Fruit fly (Drosophila melanogaster) whole organism, embryonic: ENCODE data around the gene CG5541.

ENCODE experiments used
- Adf1 ChIP-seq: fragments of 200-800 bp; sonication (Bioruptor generic); IDR thresholded peaks from 2 replicates; pipeline ENCODE4 v1.3.6; 2022; ENCODE audit warnings: missing biosample characterization, missing genetic modification characterization
- Antp ChIP-seq: fragments of 200-800 bp; sonication (Bioruptor generic); optimal IDR thresholded peaks from 3 replicates; lab custom pipeline; 2016; ENCODE audit warnings: missing biosample characterization, missing genetic modification characterization
- CG10147 ChIP-seq: fragments of 200-800 bp; sonication (Bioruptor generic); optimal IDR thresholded peaks from 2 replicates; lab custom pipeline; 2019; ENCODE audit warnings: missing biosample characterization, mild to moderate bottlenecking, missing genetic modification characterization, moderate library complexity
- CG1024 ChIP-seq: fragments of 200-800 bp; sonication (Bioruptor generic); IDR thresholded peaks from 2 replicates; pipeline ENCODE4 v1.3.6; 2022; ENCODE audit warnings: missing biosample characterization, missing genetic modification characterization
- CG10267 ChIP-seq: fragments of 200-800 bp; sonication (Bioruptor generic); optimal IDR thresholded peaks from 2 replicates; lab custom pipeline; 2018; ENCODE audit warnings: missing biosample characterization, mild to moderate bottlenecking, missing genetic modification characterization, moderate library complexity
- CG10462 ChIP-seq: fragments of 200-800 bp; sonication (Bioruptor generic); optimal IDR thresholded peaks from 2 replicates; lab custom pipeline; 2016; ENCODE audit warnings: missing biosample characterization, missing genetic modification characterization
- CG13287 ChIP-seq: fragments of 200-800 bp; sonication (Bioruptor generic); IDR thresholded peaks from 2 replicates; pipeline ENCODE4 v1.3.6; 2022; ENCODE audit warnings: missing biosample characterization, missing genetic modification characterization; ENCODE audit not compliant: partially characterized antibody
- CG13624 ChIP-seq: fragments of 200-800 bp; sonication (Bioruptor generic); optimal IDR thresholded peaks from 2 replicates; lab custom pipeline; 2016; ENCODE audit warnings: missing biosample characterization, missing genetic modification characterization
- CG15073 ChIP-seq: fragments of 200-800 bp; sonication (Bioruptor generic); optimal IDR thresholded peaks from 2 replicates; lab custom pipeline; 2016; ENCODE audit warnings: missing biosample characterization, missing genetic modification characterization
- CG15514 ChIP-seq: fragments of 200-800 bp; sonication (Bioruptor generic); optimal IDR thresholded peaks from 3 replicates; lab custom pipeline; 2017; ENCODE audit warnings: missing biosample characterization, missing genetic modification characterization, mild to moderate bottlenecking, moderate library complexity, missing genetic modification reagents
- CG18476 ChIP-seq: fragments of 200-800 bp; sonication (Bioruptor generic); optimal IDR thresholded peaks from 2 replicates; lab custom pipeline; 2016; ENCODE audit warnings: missing biosample characterization, mild to moderate bottlenecking, missing genetic modification characterization
- CG2116 ChIP-seq: fragments of 200-800 bp; sonication (Bioruptor generic); optimal IDR thresholded peaks from 3 replicates; lab custom pipeline; 2018; ENCODE audit warnings: missing biosample characterization, mild to moderate bottlenecking, missing genetic modification characterization
- CG2202 ChIP-seq: fragments of 200-800 bp; sonication (Bioruptor generic); optimal IDR thresholded peaks from 2 replicates; lab custom pipeline; 2018; ENCODE audit warnings: missing biosample characterization, mild to moderate bottlenecking, missing genetic modification characterization
- CG31441 ChIP-seq: fragments of 200-800 bp; sonication (Bioruptor generic); IDR thresholded peaks from 2 replicates; pipeline ENCODE4 v1.3.6; 2022; ENCODE audit warnings: missing biosample characterization, missing genetic modification characterization
- CG3995 ChIP-seq: fragments of 200-800 bp; sonication (Bioruptor generic); optimal IDR thresholded peaks from 3 replicates; lab custom pipeline; 2016; ENCODE audit warnings: missing biosample characterization, missing genetic modification characterization
- CG4424 ChIP-seq: fragments of 200-800 bp; sonication (Bioruptor generic); optimal IDR thresholded peaks from 3 replicates; lab custom pipeline; 2016; ENCODE audit warnings: missing biosample characterization, missing genetic modification characterization
- CG5953 ChIP-seq: fragments of 200-800 bp; sonication (Bioruptor generic); IDR thresholded peaks from 2 replicates; pipeline ENCODE4 v1.3.6; 2022; ENCODE audit warnings: missing biosample characterization, missing genetic modification characterization
- CG7786 ChIP-seq: fragments of 200-800 bp; sonication (Bioruptor generic); optimal IDR thresholded peaks from 2 replicates; lab custom pipeline; 2016; ENCODE audit warnings: missing biosample characterization, missing genetic modification characterization
- CG7928 ChIP-seq: fragments of 200-800 bp; sonication (Bioruptor generic); optimal IDR thresholded peaks from 2 replicates; lab custom pipeline; 2017; ENCODE audit warnings: missing biosample characterization, mild to moderate bottlenecking, missing genetic modification characterization
- CG9727 ChIP-seq: fragments of 200-800 bp; sonication (Bioruptor generic); optimal IDR thresholded peaks from 3 replicates; lab custom pipeline; 2017; ENCODE audit warnings: missing biosample characterization, mild to moderate bottlenecking, missing genetic modification characterization
- Camta ChIP-seq: fragments of 200-800 bp; sonication (Bioruptor generic); optimal IDR thresholded peaks from 2 replicates; lab custom pipeline; 2016; ENCODE audit warnings: missing biosample characterization, missing genetic modification characterization
- Dref ChIP-seq: fragments of 200-800 bp; sonication (Bioruptor generic); IDR thresholded peaks from 2 replicates; pipeline ENCODE4 v1.3.6; 2022; ENCODE audit warnings: missing biosample characterization, missing genetic modification characterization
- Ets65A ChIP-seq: fragments of 200-800 bp; sonication (Bioruptor generic); peaks from one replicate; lab custom pipeline; 2016; ENCODE audit warnings: missing biosample characterization, missing genetic modification characterization
- Fer2 ChIP-seq: fragments of 200-800 bp; sonication (Bioruptor generic); optimal IDR thresholded peaks from 2 replicates; lab custom pipeline; 2018; ENCODE audit warnings: missing biosample characterization, mild to moderate bottlenecking, missing genetic modification characterization, moderate library complexity
- Gug ChIP-seq: fragments of 200-800 bp; sonication (Bioruptor generic); IDR thresholded peaks from 4 replicates; pipeline ENCODE4 v1.3.6; 2022; ENCODE audit warnings: missing biosample characterization, missing genetic modification characterization
- HLHmδ ChIP-seq: fragments of 200-800 bp; sonication (Bioruptor generic); optimal IDR thresholded peaks from 2 replicates; lab custom pipeline; 2018; ENCODE audit warnings: missing biosample characterization, mild to moderate bottlenecking, missing genetic modification characterization, moderate library complexity
- Hand ChIP-seq: fragments of 200-800 bp; sonication (Bioruptor generic); optimal IDR thresholded peaks from 2 replicates; lab custom pipeline; 2017; ENCODE audit warnings: mild to moderate bottlenecking, missing biosample characterization, missing genetic modification reagents, missing genetic modification characterization
- Max ChIP-seq: fragments of 200-800 bp; sonication (Bioruptor generic); optimal IDR thresholded peaks from 2 replicates; lab custom pipeline; 2016; ENCODE audit warnings: missing biosample characterization, mild to moderate bottlenecking, missing genetic modification characterization
- NFAT ChIP-seq: fragments of 200-800 bp; sonication (Bioruptor generic); IDR thresholded peaks from 2 replicates; pipeline ENCODE4 v1.3.6; 2022; ENCODE audit warnings: missing biosample characterization, missing genetic modification characterization
- Neu2 ChIP-seq: fragments of 200-800 bp; sonication (Bioruptor generic); optimal IDR thresholded peaks from 3 replicates; lab custom pipeline; 2016; ENCODE audit warnings: missing biosample characterization, missing genetic modification characterization, borderline replicate concordance
- Opbp ChIP-seq: fragments of 200-800 bp; sonication (Bioruptor generic); IDR thresholded peaks from 3 replicates; pipeline ENCODE4 v1.3.6; 2022; ENCODE audit warnings: missing biosample characterization, missing genetic modification characterization; ENCODE audit not compliant: partially characterized antibody
- Stat92E ChIP-seq, 3 experiments: fragments of >200 bp in 2 of 3; fragments of 200-800 bp in 1 of 3; sonication (Bioruptor generic) in 1 of 3; optimal IDR thresholded peaks; 2 replicates each; lab custom pipeline; 2017 to 2019; ENCODE audit warnings: missing biosample characterization in 3 of 3, missing genetic modification characterization in 3 of 3, mild to moderate bottlenecking in 1 of 3, moderate library complexity in 1 of 3
- Tbp ChIP-seq: fragments of >200 bp; optimal IDR thresholded peaks from 2 replicates; lab custom pipeline; 2018; ENCODE audit warnings: missing biosample characterization, missing genetic modification characterization
- YL-1 ChIP-seq: fragments of 200-800 bp; sonication (Bioruptor generic); optimal IDR thresholded peaks from 3 replicates; lab custom pipeline; 2017; ENCODE audit warnings: missing biosample characterization, mild to moderate bottlenecking, missing genetic modification characterization
- aop ChIP-seq: fragments of 200-800 bp; sonication (Bioruptor generic); IDR thresholded peaks from 2 replicates; pipeline ENCODE4 v1.3.6; 2022; ENCODE audit warnings: missing biosample characterization, missing genetic modification characterization
- ap ChIP-seq: fragments of 200-800 bp; sonication (Bioruptor generic); IDR thresholded peaks from 2 replicates; pipeline ENCODE4 v1.3.6; 2022; ENCODE audit warnings: missing biosample characterization, missing genetic modification characterization
- ara ChIP-seq: fragments of 200-800 bp; sonication (Bioruptor generic); IDR thresholded peaks from 2 replicates; pipeline ENCODE4 v1.3.6; 2022; ENCODE audit warnings: missing biosample characterization, missing genetic modification characterization
- cas ChIP-seq: fragments of 200-800 bp; sonication (Bioruptor generic); IDR thresholded peaks from 2 replicates; pipeline ENCODE4 v1.3.6; 2022; ENCODE audit warnings: missing biosample characterization, missing genetic modification characterization
- ci ChIP-seq: fragments of 200-800 bp; sonication (Bioruptor generic); IDR thresholded peaks from 3 replicates; pipeline ENCODE4 v1.3.6; 2022; ENCODE audit warnings: missing biosample characterization, missing genetic modification characterization
- dan ChIP-seq: fragments of 200-800 bp; sonication (Bioruptor generic); IDR thresholded peaks from 2 replicates; pipeline ENCODE4 v1.3.6; 2022; ENCODE audit warnings: missing biosample characterization, missing genetic modification characterization
- dpn ChIP-seq, 2 experiments: fragments of 200-800 bp; sonication (Bioruptor generic); optimal IDR thresholded peaks; 3 replicates each; lab custom pipeline; 2016; ENCODE audit warnings: missing biosample characterization in 2 of 2, missing genetic modification characterization in 2 of 2
- hkb ChIP-seq, 2 experiments: fragments of 200-800 bp in 1 of 2; fragments of >200 bp in 1 of 2; sonication (Bioruptor generic) in 1 of 2; IDR thresholded peaks in 1 of 2; optimal IDR thresholded peaks in 1 of 2; 2 replicates each; pipeline versions ENCODE4 v1.3.6 to Lab custom; 2017 to 2022; ENCODE audit warnings: missing biosample characterization in 1 of 2, missing genetic modification characterization in 1 of 2
- ind ChIP-seq: fragments of 200-800 bp; sonication (Bioruptor generic); optimal IDR thresholded peaks from 3 replicates; lab custom pipeline; 2016; ENCODE audit warnings: missing biosample characterization, missing genetic modification characterization
- onecut ChIP-seq: fragments of 200-800 bp; sonication (Bioruptor generic); IDR thresholded peaks from 2 replicates; pipeline ENCODE4 v1.3.6; 2022; ENCODE audit warnings: missing biosample characterization, missing genetic modification characterization
- peb ChIP-seq: fragments of 200-800 bp; sonication (Bioruptor generic); IDR thresholded peaks from 2 replicates; pipeline ENCODE4 v1.3.6; 2022; ENCODE audit warnings: missing biosample characterization, missing genetic modification characterization
- prd ChIP-seq, 3 experiments: fragments of >200 bp in 2 of 3; fragments of 200-800 bp in 1 of 3; sonication (Bioruptor generic) in 1 of 3; optimal IDR thresholded peaks in 2 of 3; IDR thresholded peaks in 1 of 3; 2 replicates in 2 of 3; 3 replicates in 1 of 3; pipeline versions ENCODE4 v1.3.6 to Lab custom; 2017 to 2022; ENCODE audit warnings: missing biosample characterization in 1 of 3, missing genetic modification characterization in 1 of 3
- repo ChIP-seq: fragments of 200-800 bp; sonication (Bioruptor generic); optimal IDR thresholded peaks from 2 replicates; lab custom pipeline; 2016; ENCODE audit warnings: missing biosample characterization, missing genetic modification characterization
- rib ChIP-seq: fragments of 200-800 bp; sonication (Bioruptor generic); IDR thresholded peaks from 2 replicates; pipeline ENCODE4 v1.3.6; 2022; ENCODE audit warnings: missing biosample characterization, missing genetic modification characterization
- shn ChIP-seq: fragments of 200-800 bp; sonication (Bioruptor generic); optimal IDR thresholded peaks from 3 replicates; lab custom pipeline; 2016; ENCODE audit warnings: missing biosample characterization, missing genetic modification characterization
- sisA ChIP-seq: fragments of 200-800 bp; sonication (Bioruptor generic); IDR thresholded peaks from 2 replicates; pipeline ENCODE4 v1.3.6; 2022; ENCODE audit warnings: missing biosample characterization, missing genetic modification characterization

Gene CG5541

DNA sequence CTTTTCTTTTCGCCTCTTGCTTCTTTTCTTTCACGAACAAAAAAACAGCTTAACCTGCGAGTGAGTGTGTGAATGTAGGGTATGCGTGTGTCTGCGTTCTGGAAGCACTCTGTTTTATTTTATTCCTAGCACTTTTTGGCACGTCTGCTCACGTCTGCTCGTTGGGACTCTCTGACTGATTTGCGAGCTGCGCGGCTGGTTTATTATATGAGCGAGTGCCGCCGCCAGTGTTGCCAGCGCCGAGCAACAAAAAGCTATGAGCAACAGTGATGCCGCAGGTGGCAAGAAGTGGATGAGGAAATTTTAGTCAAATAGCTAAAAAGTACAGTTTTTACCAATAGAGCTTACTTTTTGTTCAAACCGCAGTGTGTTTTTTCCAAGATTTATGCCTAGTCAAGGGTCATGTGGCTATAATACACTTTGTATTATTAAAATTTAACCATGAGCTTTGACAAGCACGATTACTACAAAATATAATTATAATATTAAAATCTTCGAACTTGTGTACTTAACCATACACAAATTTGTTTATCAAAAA is 32.2 kb downstream of the CG5541 start, which contains the start of gene Lsd-2 (continued):
- TF ChIP-seq CG4424 (GFP tag; lab: Kevin White, UChicago), result no peak
- no peak for TF ChIP-seq Dref (GFP tag; lab: Robert Waterston, UW)
- TF ChIP-seq dan, result no peak
- no peak for TF ChIP-seq Tbp (GFP tag; lab: Kevin White, UChicago)
- no peak; the same call in 1 of the 2 replicates for TF ChIP-seq CG1024
- no peak for TF ChIP-seq Hand
- peak; percentile 32 for TF ChIP-seq CG9727
- TF ChIP-seq prd (optimal IDR thresholded peaks at IDR 0.05; lab: Kevin White, UChicago), result no peak
- TF ChIP-seq prd (GFP tag; IDR thresholded peaks at IDR 0.05; lab: Robert Waterston, UW), result peak; percentile 39; the same call in 2 of the 3 replicates
- TF ChIP-seq onecut (GFP tag; lab: Robert Waterston, UW), result no peak; the same call in 1 of the 2 replicates
- peak; percentile 10 to 24 for TF ChIP-seq dpn (GFP tag; optimal IDR thresholded peaks at IDR 0.05; lab: Kevin White, UChicago)
- no peak for TF ChIP-seq CG7928 (GFP tag; lab: Kevin White, UChicago)
- peak; percentile 55 for TF ChIP-seq CG13624 (GFP tag; lab: Kevin White, UChicago)
- TF ChIP-seq CG10267, result no peak
- no peak for TF ChIP-seq CG10147 (GFP tag; lab: Kevin White, UChicago)
- 0 out of 2 replicates have a peak, but pooled peaks have one; percentile 6 for TF ChIP-seq ara (GFP tag; lab: Robert Waterston, UW)
- no peak for TF ChIP-seq CG3995
- TF ChIP-seq peb (GFP tag; lab: Robert Waterston, UW), result no peak
- no peak for TF ChIP-seq CG2116 (GFP tag; lab: Kevin White, UChicago)
- TF ChIP-seq repo, result peak; percentile 9
- peak; percentile 17 for TF ChIP-seq ind (GFP tag; lab: Kevin White, UChicago)
- TF ChIP-seq rib (GFP tag; lab: Robert Waterston, UW), result 0 out of 2 replicates have a peak, but pooled peaks have one; percentile 37
- TF ChIP-seq Fer2 (tag; lab: Kevin White, UChicago), result no peak
- TF ChIP-seq CG7786 (GFP tag; lab: Kevin White, UChicago), result peak; percentile 5
- no peak for TF ChIP-seq CG5953 (GFP tag; lab: Robert Waterston, UW)
- TF ChIP-seq CG18476 (GFP tag; lab: Kevin White, UChicago), result no peak
- peak; percentile 47 for TF ChIP-seq CG15514 (GFP tag; lab: Kevin White, UChicago)
- TF ChIP-seq Gug (GFP tag; lab: Robert Waterston, UW), result peak; percentile 17; the same call in 1 of the 4 replicates
- no peak for TF ChIP-seq CG31441 (GFP tag; lab: Robert Waterston, UW)
- TF ChIP-seq cas (GFP tag; lab: Robert Waterston, UW), result no peak
- TF ChIP-seq ci (GFP tag; lab: Robert Waterston, UW), result peak; percentile 75
- no peak for TF ChIP-seq Max (GFP tag; lab: Kevin White, UChicago)
- TF ChIP-seq Antp (GFP tag; lab: Kevin White, UChicago), result no peak
- peak; percentile 15 for TF ChIP-seq shn (GFP tag; lab: Kevin White, UChicago)
- TF ChIP-seq Stat92E (GFP tag; optimal IDR thresholded peaks at IDR 0.05; lab: Kevin White, UChicago), result no peak
- TF ChIP-seq CG15073, result no peak
- TF ChIP-seq Opbp (GFP tag; lab: Robert Waterston, UW), result no peak
- no peak for TF ChIP-seq aop (GFP tag; lab: Robert Waterston, UW)
- no peak for TF ChIP-seq HLHmδ
- TF ChIP-seq YL-1 (GFP tag; lab: Kevin White, UChicago), result no peak
- no peak for TF ChIP-seq Camta
- no peak for TF ChIP-seq hkb (optimal IDR thresholded peaks at IDR 0.05; lab: Kevin White, UChicago)
- peak; percentile 46; the same call in 1 of the 2 replicates for TF ChIP-seq hkb (GFP tag; IDR thresholded peaks at IDR 0.05; lab: Robert Waterston, UW)
- no peak for TF ChIP-seq CG10462 (GFP tag; lab: Kevin White, UChicago)
- TF ChIP-seq CG2202 (tag; lab: Kevin White, UChicago), result no peak
- TF ChIP-seq CG13287 (GFP tag; lab: Robert Waterston, UW), result peak; percentile 17; the same call in 1 of the 2 replicates
- TF ChIP-seq Ets65A (GFP tag; lab: Kevin White, UChicago), result peak; percentile 86
- TF ChIP-seq NFAT, result peak; percentile 48; the same call in 1 of the 2 replicates
- TF ChIP-seq ap (GFP tag; lab: Robert Waterston, UW), result no peak
- TF ChIP-seq sisA (GFP tag; lab: Robert Waterston, UW), result 0 out of 2 replicates have a peak, but pooled peaks have one; percentile 13
- TF ChIP-seq Adf1 (GFP tag; lab: Robert Waterston, UW), result peak; percentile 29; the same call in 1 of the 2 replicates
- no peak for TF ChIP-seq Neu2 (GFP tag; lab: Kevin White, UChicago)
